Fruit fly (Drosophila melanogaster) whole organism, adult: Measurements from ENCODE around the gene CG42835.

ENCODE experiments used
- CG1620 ChIP-seq: fragments of 200-800 bp; sonication (Bioruptor generic); optimal IDR thresholded peaks from 2 replicates; lab custom pipeline; 2016; ENCODE audit warnings: missing biosample characterization, missing genetic modification characterization
- CG5204 ChIP-seq: fragments of 200-800 bp; sonication (Bioruptor generic); optimal IDR thresholded peaks from 2 replicates; lab custom pipeline; 2016; ENCODE audit warnings: missing biosample characterization, missing genetic modification characterization
- CG7045 ChIP-seq: fragments of 200-800 bp; sonication (Bioruptor generic); optimal IDR thresholded peaks from 2 replicates; lab custom pipeline; 2017; ENCODE audit warnings: missing biosample characterization, mild to moderate bottlenecking, missing genetic modification characterization
- bab1 ChIP-seq: fragments of 200-800 bp; sonication (Bioruptor generic); optimal IDR thresholded peaks from 3 replicates; lab custom pipeline; 2019; ENCODE audit warnings: missing biosample characterization, mild to moderate bottlenecking, missing genetic modification characterization, moderate library complexity
- ovo ChIP-seq: fragments of 200-800 bp; sonication (Bioruptor generic); optimal IDR thresholded peaks from 2 replicates; lab custom pipeline; 2016; ENCODE audit warnings: missing biosample characterization, missing genetic modification characterization
- toe ChIP-seq: fragments of 200-800 bp; sonication (Bioruptor generic); optimal IDR thresholded peaks from 2 replicates; lab custom pipeline; 2016; ENCODE audit warnings: missing biosample characterization, missing genetic modification characterization

DNA sequence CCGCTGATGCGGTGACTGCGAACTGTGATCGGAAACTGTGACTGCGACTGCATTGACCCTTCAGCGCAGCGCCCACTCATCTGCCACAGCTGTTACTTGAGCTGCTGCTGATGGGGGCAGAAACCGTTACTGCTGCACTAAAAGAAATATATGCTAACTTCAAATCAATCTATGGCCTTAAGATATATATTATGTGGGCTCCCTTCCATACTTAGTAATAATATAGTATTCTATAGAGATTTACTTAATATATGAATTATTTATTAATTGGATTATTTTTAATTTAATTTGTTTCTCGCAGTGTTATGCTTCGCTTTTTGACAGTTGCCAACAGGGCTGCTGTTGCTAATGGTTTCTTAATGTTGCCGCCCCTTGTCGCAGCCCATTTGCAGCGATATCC, 41.4 kb upstream of the CG42835 start:
- TF ChIP-seq CG7045 (GFP tag; lab: Kevin White, UChicago) (no peak), bab1 (GFP tag; lab: Kevin White, UChicago) (no peak), CG5204 (no peak), ovo (GFP tag; lab: Kevin White, UChicago) (no peak), CG1620 (GFP tag; lab: Kevin White, UChicago) (no peak), toe (GFP tag; lab: Kevin White, UChicago) (no peak)
